Worm (Caenorhabditis elegans) whole organism, L4/young adult: Measurements from ENCODE around the gene F55B11.3.

Experiments
- W03F9.2 ChIP-seq: fragments of 150-350 bp; optimal IDR thresholded peaks from 2 replicates; lab custom pipeline; 2014; ENCODE audit warnings: missing biosample characterization, missing genetic modification characterization
- dao-5 ChIP-seq: sonication (generic microtip); optimal IDR thresholded peaks from 2 replicates; lab custom pipeline; 2016; ENCODE audit warnings: missing genotype, missing genetic modification characterization, moderate library complexity, missing compliant biosample characterization
- him-1 ChIP-seq: sonication (generic microtip); optimal IDR thresholded peaks from 2 replicates; lab custom pipeline; 2016; ENCODE audit warnings: missing genotype, missing genetic modification reagents, missing genetic modification characterization, missing compliant biosample characterization

- TF ChIP-seq him-1 (tag; lab: Kevin White, UChicago) (no peak), W03F9.2 (tag; lab: Kevin White, UChicago) (no peak), dao-5 (tag; lab: Kevin White, UChicago) (no peak)
These were observed 6.4 kb downstream of the F55B11.3 start, which contains the start of gene F55B11.4 for ce11 chrIV:14430853-14431252.
